Fruit fly (Drosophila melanogaster): Measurements from ENCODE around the gene CG42587.
A peak's percentile ranks its signal among the peaks of the same experiment; 100 is the strongest.

CG42587 gene

dm6 chr2L:14701495-14701894, 43.5 kb downstream of the CG42587 start (continued):
- TF ChIP-seq caup (GFP tag; optimal IDR thresholded peaks at IDR 0.05; ENCODE audit: severe bottlenecking) = no peak
- no peak for TF ChIP-seq CG1792 (GFP tag; optimal IDR thresholded peaks at IDR 0.05)
- no peak for TF ChIP-seq CG33213 (GFP tag; optimal IDR thresholded peaks at IDR 0.05)
- TF ChIP-seq CG30020 (tag; optimal IDR thresholded peaks at IDR 0.05) = no peak
- TF ChIP-seq Usf (GFP tag; optimal IDR thresholded peaks at IDR 0.05) = peak; percentile 4
- peak; percentile 69 for TF ChIP-seq CG10979 (tag; optimal IDR thresholded peaks at IDR 0.05)
- TF ChIP-seq Fer3 (tag; optimal IDR thresholded peaks at IDR 0.05) = no peak
- TF ChIP-seq CG14965 (GFP tag; optimal IDR thresholded peaks at IDR 0.05; ENCODE audit: borderline replicate concordance) = no peak
- no peak for TF ChIP-seq Scr (GFP tag; IDR thresholded peaks at IDR 0.05; ENCODE audit: partially characterized antibody)
- peak; percentile 21 for TF ChIP-seq psq (GFP tag; optimal IDR thresholded peaks at IDR 0.05)
- TF ChIP-seq lov (optimal IDR thresholded peaks at IDR 0.05) = no peak
- TF ChIP-seq lov (GFP tag; IDR thresholded peaks at IDR 0.05) = no peak
- TF ChIP-seq tap (tag; optimal IDR thresholded peaks at IDR 0.05) = no peak
- TF ChIP-seq gcm2 (GFP tag; optimal IDR thresholded peaks at IDR 0.05) = no peak
- peak; percentile 46 for TF ChIP-seq CG13775 (GFP tag; optimal IDR thresholded peaks at IDR 0.05)
- TF ChIP-seq CG2875 (GFP tag; optimal IDR thresholded peaks at IDR 0.05) = peak; percentile 61
- no peak for TF ChIP-seq CG7745 (tag; optimal IDR thresholded peaks at IDR 0.05)
- TF ChIP-seq CG17829 (tag; optimal IDR thresholded peaks at IDR 0.05) = no peak
- TF ChIP-seq mld (GFP tag; IDR thresholded peaks at IDR 0.05; ENCODE audit: partially characterized antibody) = no peak
- peak; percentile 72 for TF ChIP-seq Hr3 (GFP tag; optimal IDR thresholded peaks at IDR 0.05)
- TF ChIP-seq CG31441 (GFP tag; IDR thresholded peaks at IDR 0.05) = no peak
- peak; percentile 40; the same call in 1 of the 3 replicates for TF ChIP-seq CG11560 (tag; IDR thresholded peaks at IDR 0.05)
- no peak for TF ChIP-seq CG7786 (GFP tag; optimal IDR thresholded peaks at IDR 0.05)
- TF ChIP-seq C15 (GFP tag; IDR thresholded peaks at IDR 0.05) = no peak
- TF ChIP-seq sc (optimal IDR thresholded peaks at IDR 0.05) = no peak
- TF ChIP-seq sc (GFP tag; optimal IDR thresholded peaks at IDR 0.05) = peak; percentile 66
- TF ChIP-seq CG9797 (GFP tag; optimal IDR thresholded peaks at IDR 0.05) = no peak
- no peak for TF ChIP-seq CG4424 (GFP tag; optimal IDR thresholded peaks at IDR 0.05)
- no peak for TF ChIP-seq amos (GFP tag; IDR thresholded peaks at IDR 0.05; ENCODE audit: partially characterized antibody)
- TF ChIP-seq Poxn (GFP tag; IDR thresholded peaks at IDR 0.05) = no peak
- no peak for TF ChIP-seq BtbVII (GFP tag; optimal IDR thresholded peaks at IDR 0.05)
- no peak for TF ChIP-seq CG9215 (GFP tag; IDR thresholded peaks at IDR 0.05)
- TF ChIP-seq emc (GFP tag; optimal IDR thresholded peaks at IDR 0.05) = no peak
- TF ChIP-seq CG17385 (GFP tag; optimal IDR thresholded peaks at IDR 0.05) = peak; percentile 37
- peak; percentile 44 for TF ChIP-seq CG7556 (GFP tag; optimal IDR thresholded peaks at IDR 0.05)
- TF ChIP-seq CG4820 (GFP tag; optimal IDR thresholded peaks at IDR 0.05) = peak; percentile 72
- peak; percentile 57 for TF ChIP-seq CoRest (tag; optimal IDR thresholded peaks at IDR 0.05)
- peak; percentile 52 for TF ChIP-seq salm (tag; optimal IDR thresholded peaks at IDR 0.05)
- TF ChIP-seq lilli (GFP tag; optimal IDR thresholded peaks at IDR 0.05) = no peak
- no peak for TF ChIP-seq CG4328 (GFP tag; optimal IDR thresholded peaks at IDR 0.05)
- no peak for TF ChIP-seq CG16813 (GFP tag; IDR thresholded peaks at IDR 0.05; ENCODE audit: partially characterized antibody)
- no peak for TF ChIP-seq sima (GFP tag; optimal IDR thresholded peaks at IDR 0.05)
- TF ChIP-seq fu2 (GFP tag; optimal IDR thresholded peaks at IDR 0.05) = no peak
- no peak for TF ChIP-seq z (GFP tag; IDR thresholded peaks at IDR 0.05)
- TF ChIP-seq pum (GFP tag; optimal IDR thresholded peaks at IDR 0.05) = no peak
- peak; percentile 55 for TF ChIP-seq CG15601 (tag; optimal IDR thresholded peaks at IDR 0.05)
- TF ChIP-seq CG9817 (tag; optimal IDR thresholded peaks at IDR 0.05) = peak; percentile 8
- no peak for TF ChIP-seq knrl (GFP tag; IDR thresholded peaks at IDR 0.05; ENCODE audit: partially characterized antibody)
- no peak for TF ChIP-seq Lpt (GFP tag; optimal IDR thresholded peaks at IDR 0.05)
- TF ChIP-seq mam (GFP tag; optimal IDR thresholded peaks at IDR 0.05) = no peak
- no peak for TF ChIP-seq fd3F (GFP tag; optimal IDR thresholded peaks at IDR 0.05)
- TF ChIP-seq CG8765 (GFP tag; IDR thresholded peaks at IDR 0.05) = no peak

Measured in whole organism, embryonic.